Worm (Caenorhabditis elegans) whole organism, mixed stage, embryonic: Measurements from ENCODE around the gene T10C6.6.

ENCODE experiments used
- bed-3 ChIP-seq: fragments of 200-800 bp; sonication (Bioruptor generic); optimal IDR thresholded peaks from 3 replicates; lab custom pipeline; 2018; ENCODE audit warnings: mild to moderate bottlenecking, missing genetic modification characterization, moderate library complexity, missing compliant biosample characterization
- ceh-83 ChIP-seq: fragments of 200-800 bp; sonication (Bioruptor generic); optimal IDR thresholded peaks from 2 replicates; lab custom pipeline; 2018; ENCODE audit warnings: mild to moderate bottlenecking, missing genetic modification characterization, missing compliant biosample characterization
- ces-1 ChIP-seq: fragments of 150-350 bp; optimal IDR thresholded peaks from 2 replicates; lab custom pipeline; 2014; ENCODE audit warnings: missing biosample characterization, missing genetic modification reagents, missing genetic modification characterization
- elt-1 ChIP-seq: sonication (generic microtip); optimal IDR thresholded peaks from 2 replicates; lab custom pipeline; 2017; ENCODE audit warnings: missing genetic modification characterization, mild to moderate bottlenecking, missing compliant biosample characterization, antibody characterized with exemption, moderate library complexity, borderline replicate concordance; ENCODE audit not compliant: insufficient read depth
- hlh-1 ChIP-seq: fragments of 150-350 bp; optimal IDR thresholded peaks from 2 replicates; lab custom pipeline; 2014; ENCODE audit warnings: missing biosample characterization, missing genetic modification reagents, missing genetic modification characterization
- mab-5 ChIP-seq: fragments of 150-350 bp; optimal IDR thresholded peaks from 2 replicates; lab custom pipeline; 2014; ENCODE audit warnings: missing biosample characterization, missing genetic modification characterization
- nhr-12 ChIP-seq: fragments of 150-350 bp; optimal IDR thresholded peaks from 2 replicates; lab custom pipeline; 2014; ENCODE audit warnings: missing biosample characterization, missing genetic modification characterization
- sptf-1 ChIP-seq: sonication (generic microtip); optimal IDR thresholded peaks from 2 replicates; lab custom pipeline; 2017; ENCODE audit warnings: mild to moderate bottlenecking, missing genetic modification characterization, moderate library complexity, missing compliant biosample characterization
- unc-62 ChIP-seq: fragments of 150-350 bp; optimal IDR thresholded peaks from 2 replicates; lab custom pipeline; 2014; ENCODE audit warnings: missing biosample characterization, missing genetic modification reagents, missing genetic modification characterization
- ztf-11 ChIP-seq: fragments of 150-350 bp; optimal IDR thresholded peaks from 2 replicates; lab custom pipeline; 2014; ENCODE audit warnings: missing biosample characterization, missing genetic modification characterization

- no peak for TF ChIP-seq bed-3 (GFP tag; lab: Kevin White, UChicago)
- no peak for TF ChIP-seq ztf-11 (tag; lab: Kevin White, UChicago)
- TF ChIP-seq ceh-83 (GFP tag; lab: Kevin White, UChicago) = no peak
- no peak for TF ChIP-seq mab-5 (tag; lab: Kevin White, UChicago)
- no peak for TF ChIP-seq nhr-12
- no peak for TF ChIP-seq hlh-1 (tag; lab: Kevin White, UChicago)
- no peak for TF ChIP-seq ces-1 (GFP tag; lab: Kevin White, UChicago)
- TF ChIP-seq elt-1 (tag; lab: Kevin White, UChicago) = no peak
- TF ChIP-seq sptf-1 (tag; lab: Kevin White, UChicago) = no peak
- no peak for TF ChIP-seq unc-62 (GFP tag; lab: Kevin White, UChicago)
Observed at ce11 chrV:16029237-16029636, 5.1 kb downstream of the T10C6.6 start.
